Worm (Caenorhabditis elegans) whole organism, midembryonic: Measurements from ENCODE around the gene Y36E3A.2.

Experiments used
- T22C8.4 ChIP-seq: fragments of 200-800 bp; sonication (Bioruptor generic); IDR thresholded peaks from 2 replicates; pipeline ENCODE4 v1.3.6; 2022; ENCODE audit warnings: missing genetic modification characterization, missing compliant biosample characterization
- cog-1 ChIP-seq: sonication (generic microtip); optimal IDR thresholded peaks from 2 replicates; lab custom pipeline; 2016; ENCODE audit warnings: missing genetic modification characterization, missing compliant biosample characterization
- flt-1 ChIP-seq: fragments of 200-800 bp; sonication (Bioruptor generic); IDR thresholded peaks from 2 replicates; pipeline ENCODE4 v1.3.6; 2022; ENCODE audit warnings: missing genetic modification characterization, missing compliant biosample characterization
- klf-2 ChIP-seq: fragments of 200-800 bp; sonication (Bioruptor generic); conservative IDR thresholded peaks from 2 replicates; pipeline ENCODE4 v1.3.6; 2022; ENCODE audit warnings: missing genetic modification reagents, missing genetic modification characterization, missing compliant biosample characterization
- med-1 ChIP-seq: sonication (generic microtip); optimal IDR thresholded peaks from 2 replicates; lab custom pipeline; 2017; ENCODE audit warnings: missing genetic modification characterization, mild to moderate bottlenecking, missing compliant biosample characterization, antibody characterized with exemption, missing genetic modification reagents; ENCODE audit not compliant: insufficient read depth
- ref-1 ChIP-seq: fragments of 200-800 bp; sonication (Bioruptor generic); conservative IDR thresholded peaks from 2 replicates; pipeline ENCODE4 v1.3.6; 2022; ENCODE audit warnings: missing genetic modification reagents, missing genetic modification characterization, missing compliant biosample characterization
- tab-1 ChIP-seq: fragments of 200-800 bp; sonication (Bioruptor generic); IDR thresholded peaks from 2 replicates; pipeline ENCODE4 v1.3.6; 2022; ENCODE audit warnings: missing genetic modification characterization, missing compliant biosample characterization
- ztf-23 ChIP-seq: fragments of 200-800 bp; sonication (Bioruptor generic); IDR thresholded peaks from 2 replicates; pipeline ENCODE4 v1.3.6; 2022; ENCODE audit warnings: missing genetic modification reagents, missing genetic modification characterization, missing compliant biosample characterization
- ztf-29 ChIP-seq: fragments of 200-800 bp; sonication (Bioruptor generic); IDR thresholded peaks from 2 replicates; pipeline ENCODE4 v1.3.6; 2022; ENCODE audit warnings: missing genetic modification reagents, missing genetic modification characterization, missing compliant biosample characterization

ce11 chrV:15436133-15436532 lies 10.3 kb downstream of the Y36E3A.2 start:
- TF ChIP-seq ztf-29 (GFP tag; lab: Robert Waterston, UW): no peak
- no peak for TF ChIP-seq tab-1 (GFP tag; lab: Robert Waterston, UW)
- TF ChIP-seq flt-1: no peak
- TF ChIP-seq klf-2 (GFP tag; lab: Robert Waterston, UW): no peak
- TF ChIP-seq cog-1 (tag; lab: Kevin White, UChicago): no peak
- TF ChIP-seq ztf-23 (GFP tag; lab: Robert Waterston, UW): no peak
- no peak for TF ChIP-seq ref-1
- TF ChIP-seq med-1 (GFP tag; lab: Kevin White, UChicago): no peak
- no peak for TF ChIP-seq T22C8.4 (GFP tag; lab: Robert Waterston, UW)
